Fruit fly (Drosophila melanogaster) whole organism, prepupa: ENCODE results near the gene tefu.

Experiments
- acj6 ChIP-seq: fragments of 200-800 bp; sonication (Bioruptor generic); optimal IDR thresholded peaks from 3 replicates; lab custom pipeline; 2016; ENCODE audit warnings: missing biosample characterization, missing genetic modification characterization
- salr ChIP-seq, 2 experiments: fragments of 200-800 bp; sonication (Bioruptor generic); optimal IDR thresholded peaks; 3 replicates each; lab custom pipeline; 2016 to 2018; ENCODE audit warnings: missing biosample characterization in 2 of 2, missing genetic modification characterization in 2 of 2, mild to moderate bottlenecking in 1 of 2

DNA sequence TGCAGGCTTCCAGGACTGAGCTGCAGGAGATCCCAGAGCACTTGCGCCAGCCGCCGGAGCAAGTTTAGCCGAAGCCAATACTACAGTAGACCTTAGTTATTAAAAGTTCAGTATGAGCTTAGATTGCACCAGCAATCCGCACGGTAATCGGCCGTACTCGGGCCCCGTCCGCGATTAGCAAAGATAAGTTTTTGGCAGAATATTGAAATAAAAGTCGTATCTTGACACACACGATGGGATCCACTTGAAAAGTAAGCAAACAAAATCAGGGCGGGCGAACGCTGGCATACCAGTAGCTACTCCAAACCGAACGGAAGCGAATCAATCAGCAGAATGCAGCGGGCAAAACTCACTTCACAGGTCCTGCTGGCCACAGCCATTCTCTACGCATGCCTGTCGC is 11.8 kb downstream of the tefu start, which contains the start of gene CG34316:
- no peak for TF ChIP-seq salr (GFP tag; optimal IDR thresholded peaks at IDR 0.05; lab: Kevin White, UChicago)
- TF ChIP-seq acj6 (GFP tag; lab: Kevin White, UChicago), result no peak
